Fruit fly (Drosophila melanogaster) whole organism, embryonic: ENCODE measurements around the gene fau.

Experiments used
- Adf1 ChIP-seq: fragments of 200-800 bp; sonication (Bioruptor generic); IDR thresholded peaks from 2 replicates; pipeline ENCODE4 v1.3.6; 2022; ENCODE audit warnings: missing biosample characterization, missing genetic modification characterization
- Antp ChIP-seq: fragments of 200-800 bp; sonication (Bioruptor generic); optimal IDR thresholded peaks from 3 replicates; lab custom pipeline; 2016; ENCODE audit warnings: missing biosample characterization, missing genetic modification characterization
- CG1024 ChIP-seq: fragments of 200-800 bp; sonication (Bioruptor generic); IDR thresholded peaks from 2 replicates; pipeline ENCODE4 v1.3.6; 2022; ENCODE audit warnings: missing biosample characterization, missing genetic modification characterization
- CG10267 ChIP-seq: fragments of 200-800 bp; sonication (Bioruptor generic); optimal IDR thresholded peaks from 2 replicates; lab custom pipeline; 2018; ENCODE audit warnings: missing biosample characterization, mild to moderate bottlenecking, missing genetic modification characterization, moderate library complexity
- CG10462 ChIP-seq: fragments of 200-800 bp; sonication (Bioruptor generic); optimal IDR thresholded peaks from 2 replicates; lab custom pipeline; 2016; ENCODE audit warnings: missing biosample characterization, missing genetic modification characterization
- CG15696 ChIP-seq: fragments of 200-800 bp; sonication (Bioruptor generic); optimal IDR thresholded peaks from 2 replicates; lab custom pipeline; 2019; ENCODE audit warnings: missing biosample characterization, mild to moderate bottlenecking, missing genetic modification characterization, moderate library complexity
- CG1603 ChIP-seq: fragments of 200-800 bp; sonication (Bioruptor generic); optimal IDR thresholded peaks from 2 replicates; lab custom pipeline; 2019; ENCODE audit warnings: missing biosample characterization, mild to moderate bottlenecking, missing genetic modification characterization, moderate library complexity
- CG18599 ChIP-seq: fragments of 200-800 bp; sonication (Bioruptor generic); optimal IDR thresholded peaks from 3 replicates; lab custom pipeline; 2017; ENCODE audit warnings: missing biosample characterization, missing genetic modification characterization, mild to moderate bottlenecking, moderate library complexity, missing genetic modification reagents
- CG2199 ChIP-seq: fragments of 200-800 bp; sonication (Bioruptor generic); IDR thresholded peaks from 3 replicates; pipeline ENCODE4 v1.3.6; 2022; ENCODE audit warnings: missing biosample characterization, missing genetic modification characterization
- CG3281 ChIP-seq: fragments of 200-800 bp; sonication (Bioruptor generic); optimal IDR thresholded peaks from 3 replicates; lab custom pipeline; 2017; ENCODE audit warnings: missing biosample characterization, mild to moderate bottlenecking, missing genetic modification characterization
- CG3407 ChIP-seq: fragments of 200-800 bp; sonication (Bioruptor generic); optimal IDR thresholded peaks from 2 replicates; lab custom pipeline; 2018; ENCODE audit warnings: missing biosample characterization, mild to moderate bottlenecking, missing genetic modification characterization
- CG3847 ChIP-seq: fragments of 200-800 bp; sonication (Bioruptor generic); IDR thresholded peaks from 2 replicates; pipeline ENCODE4 v1.3.6; 2022; ENCODE audit warnings: missing biosample characterization, missing genetic modification characterization
- CG6683 ChIP-seq: fragments of 200-800 bp; sonication (Bioruptor generic); optimal IDR thresholded peaks from 2 replicates; lab custom pipeline; 2017; ENCODE audit warnings: missing biosample characterization, mild to moderate bottlenecking, missing genetic modification characterization, missing genetic modification reagents
- CG7839 ChIP-seq: fragments of 200-800 bp; sonication (Bioruptor generic); optimal IDR thresholded peaks from 3 replicates; lab custom pipeline; 2018; ENCODE audit warnings: missing biosample characterization, mild to moderate bottlenecking, missing genetic modification characterization, moderate library complexity
- CG7963 ChIP-seq: fragments of 200-800 bp; sonication (Bioruptor generic); IDR thresholded peaks from 3 replicates; pipeline ENCODE4 v1.3.6; 2022; ENCODE audit warnings: missing biosample characterization, missing genetic modification characterization; ENCODE audit not compliant: partially characterized antibody
- Dbx ChIP-seq: fragments of 200-800 bp; sonication (Bioruptor generic); IDR thresholded peaks from 3 replicates; pipeline ENCODE4 v1.3.6; 2022; ENCODE audit warnings: missing biosample characterization, missing genetic modification characterization
- Dll ChIP-seq: fragments of 200-800 bp; sonication (Bioruptor generic); IDR thresholded peaks from 4 replicates; pipeline ENCODE4 v1.3.6; 2022; ENCODE audit warnings: missing biosample characterization, missing genetic modification characterization; ENCODE audit not compliant: partially characterized antibody
- Doc2 ChIP-seq: fragments of 200-800 bp; sonication (Bioruptor generic); IDR thresholded peaks from 2 replicates; pipeline ENCODE4 v1.3.6; 2022; ENCODE audit warnings: missing biosample characterization, missing genetic modification characterization
- Drgx ChIP-seq: fragments of 200-800 bp; sonication (Bioruptor generic); IDR thresholded peaks from 2 replicates; pipeline ENCODE4 v1.3.6; 2022; ENCODE audit warnings: missing biosample characterization, missing genetic modification characterization
- Ets97D ChIP-seq: fragments of 200-800 bp; sonication (Bioruptor generic); optimal IDR thresholded peaks from 3 replicates; lab custom pipeline; 2016; ENCODE audit warnings: missing biosample characterization, missing genetic modification characterization
- Hr3 ChIP-seq: fragments of 200-800 bp; sonication (Bioruptor generic); optimal IDR thresholded peaks from 3 replicates; lab custom pipeline; 2016; ENCODE audit warnings: missing biosample characterization, missing genetic modification characterization
- Hr39 ChIP-seq: fragments of >200 bp; optimal IDR thresholded peaks from 2 replicates; lab custom pipeline; 2017
- Med ChIP-seq: fragments of 200-800 bp; sonication (Bioruptor generic); peaks from one replicate; lab custom pipeline; 2016; ENCODE audit warnings: missing biosample characterization, missing genetic modification characterization, mild to moderate bottlenecking, inconsistent platforms, moderate library complexity
- Mes4 ChIP-seq: fragments of 200-800 bp; sonication (Bioruptor generic); optimal IDR thresholded peaks from 2 replicates; lab custom pipeline; 2016; ENCODE audit warnings: missing biosample characterization, missing genetic modification characterization
- Sox102F ChIP-seq: fragments of 200-800 bp; sonication (Bioruptor generic); optimal IDR thresholded peaks from 2 replicates; lab custom pipeline; 2018; ENCODE audit warnings: missing biosample characterization, mild to moderate bottlenecking, missing genetic modification characterization, moderate library complexity
- Sry-β ChIP-seq: fragments of 200-800 bp; sonication (Bioruptor generic); optimal IDR thresholded peaks from 2 replicates; lab custom pipeline; 2018; ENCODE audit warnings: missing biosample characterization, mild to moderate bottlenecking, missing genetic modification characterization, moderate library complexity
- ab ChIP-seq: fragments of 200-800 bp; sonication (Bioruptor generic); optimal IDR thresholded peaks from 2 replicates; lab custom pipeline; 2016; ENCODE audit warnings: missing biosample characterization, missing genetic modification characterization
- bigmax ChIP-seq: fragments of 200-800 bp; sonication (Bioruptor generic); optimal IDR thresholded peaks from 2 replicates; lab custom pipeline; 2018; ENCODE audit warnings: missing biosample characterization, mild to moderate bottlenecking, missing genetic modification characterization
- chn ChIP-seq: fragments of 200-800 bp; sonication (Bioruptor generic); optimal IDR thresholded peaks from 2 replicates; lab custom pipeline; 2016; ENCODE audit warnings: missing biosample characterization, missing genetic modification characterization
- ci ChIP-seq: fragments of 200-800 bp; sonication (Bioruptor generic); IDR thresholded peaks from 3 replicates; pipeline ENCODE4 v1.3.6; 2022; ENCODE audit warnings: missing biosample characterization, missing genetic modification characterization
- crp ChIP-seq, 2 experiments: fragments of 200-800 bp; sonication (Bioruptor generic); optimal IDR thresholded peaks; 2 replicates in 1 of 2; 3 replicates in 1 of 2; lab custom pipeline; 2017; ENCODE audit warnings: missing biosample characterization in 2 of 2, missing genetic modification characterization in 2 of 2, mild to moderate bottlenecking in 1 of 2, moderate library complexity in 1 of 2
- dysf ChIP-seq: fragments of 200-800 bp; sonication (Bioruptor generic); IDR thresholded peaks from 3 replicates; pipeline ENCODE4 v1.3.6; 2022; ENCODE audit warnings: missing biosample characterization, missing genetic modification characterization
- gce ChIP-seq: fragments of 200-800 bp; sonication (Bioruptor generic); IDR thresholded peaks from 3 replicates; pipeline ENCODE4 v1.3.6; 2022; ENCODE audit warnings: missing biosample characterization, missing genetic modification characterization
- gro ChIP-seq: fragments of 200-800 bp; sonication (Bioruptor generic); optimal IDR thresholded peaks from 2 replicates; lab custom pipeline; 2016; ENCODE audit warnings: missing biosample characterization, missing genetic modification characterization
- inv ChIP-seq: fragments of 200-800 bp; sonication (Bioruptor generic); IDR thresholded peaks from 2 replicates; pipeline ENCODE4 v1.3.6; 2022; ENCODE audit warnings: missing biosample characterization, missing genetic modification characterization; ENCODE audit not compliant: partially characterized antibody
- kay ChIP-seq: fragments of 200-800 bp; sonication (Bioruptor generic); optimal IDR thresholded peaks from 2 replicates; lab custom pipeline; 2016; ENCODE audit warnings: missing biosample characterization, missing genetic modification characterization
- nom ChIP-seq: fragments of 200-800 bp; sonication (Bioruptor generic); optimal IDR thresholded peaks from 2 replicates; lab custom pipeline; 2017; ENCODE audit warnings: missing biosample characterization, missing genetic modification characterization, mild to moderate bottlenecking, moderate library complexity, missing genetic modification reagents
- pita ChIP-seq: fragments of 200-800 bp; sonication (Bioruptor generic); optimal IDR thresholded peaks from 2 replicates; lab custom pipeline; 2017; ENCODE audit warnings: missing biosample characterization, mild to moderate bottlenecking, missing genetic modification characterization
- pros ChIP-seq: fragments of 200-800 bp; sonication (Bioruptor generic); optimal IDR thresholded peaks from 3 replicates; lab custom pipeline; 2019; ENCODE audit warnings: missing biosample characterization, mild to moderate bottlenecking, missing genetic modification characterization, moderate library complexity
- psq ChIP-seq: fragments of 200-800 bp; sonication (Bioruptor generic); optimal IDR thresholded peaks from 2 replicates; lab custom pipeline; 2017; ENCODE audit warnings: missing biosample characterization, missing genetic modification characterization
- sens-2 ChIP-seq: fragments of 200-800 bp; sonication (Bioruptor generic); IDR thresholded peaks from 2 replicates; pipeline ENCODE4 v1.3.6; 2022; ENCODE audit warnings: missing biosample characterization, missing genetic modification characterization
- tio ChIP-seq: fragments of 200-800 bp; sonication (Bioruptor generic); optimal IDR thresholded peaks from 2 replicates; lab custom pipeline; 2017; ENCODE audit warnings: missing biosample characterization, missing genetic modification characterization, inconsistent platforms
- tna ChIP-seq: fragments of 200-800 bp; sonication (Bioruptor generic); IDR thresholded peaks from 2 replicates; pipeline ENCODE4 v1.3.6; 2022; ENCODE audit warnings: missing biosample characterization, missing genetic modification characterization; ENCODE audit not compliant: partially characterized antibody

The fau gene

DNA sequence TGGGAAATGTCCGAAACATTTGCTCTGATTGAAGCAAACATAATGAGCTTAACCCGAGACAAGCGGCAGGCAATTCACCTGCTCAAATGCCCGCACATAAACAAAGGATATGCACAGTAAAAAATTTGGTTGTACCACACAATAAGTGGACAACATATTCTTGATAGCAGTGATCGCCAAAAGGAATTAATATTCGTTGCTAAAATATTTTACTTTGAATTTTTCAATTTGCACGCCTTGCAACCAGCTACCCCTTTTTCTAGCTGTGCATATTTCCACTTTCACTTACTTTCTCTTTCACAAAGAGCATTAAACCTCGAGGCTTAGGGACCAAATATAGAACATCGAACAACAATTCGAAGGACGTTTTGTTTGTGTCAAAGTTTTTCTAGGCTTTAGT, 29.5 kb downstream of the fau start (continued):
- TF ChIP-seq gro (GFP tag; lab: Kevin White, UChicago) (no peak), CG15696 (no peak), CG10462 (no peak), kay (GFP tag; lab: Kevin White, UChicago) (no peak), ab (GFP tag; lab: Kevin White, UChicago) (no peak), Med (GFP tag; lab: Kevin White, UChicago) (no peak), sens-2 (GFP tag; lab: Robert Waterston, UW) (no peak), gce (GFP tag; lab: Robert Waterston, UW) (no peak), CG3407 (GFP tag; lab: Kevin White, UChicago) (no peak), CG10267 (tag; lab: Kevin White, UChicago) (no peak), pita (GFP tag; lab: Kevin White, UChicago) (no peak), chn (GFP tag; lab: Kevin White, UChicago) (no peak), pros (GFP tag; lab: Kevin White, UChicago) (no peak), Adf1 (no peak), CG6683 (GFP tag; lab: Kevin White, UChicago) (no peak), CG3281 (GFP tag; lab: Kevin White, UChicago) (peak; percentile 25), CG1024 (GFP tag; lab: Robert Waterston, UW) (no peak), Hr3 (GFP tag; lab: Kevin White, UChicago) (no peak), crp (GFP tag; optimal IDR thresholded peaks at IDR 0.05; lab: Kevin White, UChicago) (no peak), CG3847 (GFP tag; lab: Robert Waterston, UW) (no peak), dysf (GFP tag; lab: Robert Waterston, UW) (0 out of 3 replicates have a peak, but pooled peaks have one; percentile 35), Dll (no peak), Sox102F (GFP tag; lab: Kevin White, UChicago) (no peak), CG7839 (tag; lab: Kevin White, UChicago) (no peak), psq (GFP tag; lab: Kevin White, UChicago) (no peak), Drgx (GFP tag; lab: Robert Waterston, UW) (no peak), CG18599 (peak; percentile 48), nom (GFP tag; lab: Kevin White, UChicago) (no peak), Antp (no peak), CG1603 (tag; lab: Kevin White, UChicago) (no peak), CG7963 (GFP tag; lab: Robert Waterston, UW) (no peak), Sry-β (no peak), tio (no peak), Doc2 (no peak), tna (GFP tag; lab: Robert Waterston, UW) (no peak), CG2199 (GFP tag; lab: Robert Waterston, UW) (no peak), Mes4 (GFP tag; lab: Kevin White, UChicago) (no peak), ci (no peak), Hr39 (lab: Kevin White, UChicago) (no peak), inv (GFP tag; lab: Robert Waterston, UW) (no peak), bigmax (GFP tag; lab: Kevin White, UChicago) (no peak), Dbx (GFP tag; lab: Robert Waterston, UW) (no peak), Ets97D (GFP tag; lab: Kevin White, UChicago) (no peak)
